Fruit fly (Drosophila melanogaster): ENCODE results near the gene CG8630.

DNA sequence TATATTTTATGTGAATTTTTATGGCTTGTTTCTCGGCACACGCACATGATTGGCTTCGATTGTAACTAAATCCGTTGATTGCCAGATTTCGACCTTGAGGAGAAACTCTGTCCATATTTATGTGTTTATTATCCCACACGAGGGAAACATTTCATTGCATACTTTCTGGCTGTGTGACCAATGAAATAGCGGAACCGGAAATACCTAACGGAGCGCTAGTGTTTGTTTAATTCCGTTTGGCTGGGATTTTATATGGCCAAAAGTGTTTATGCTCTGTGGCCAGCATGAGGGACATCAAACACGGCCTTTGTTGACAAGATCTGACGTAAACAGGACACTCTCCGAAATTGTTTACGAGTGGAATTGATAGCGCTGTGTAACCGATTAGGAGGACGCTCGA lies 40.4 kb downstream of the CG8630 start:
- TF ChIP-seq psq (optimal IDR thresholded peaks at IDR 0.05) (no peak), Dll (optimal IDR thresholded peaks at IDR 0.05) (no peak), CG8478 (optimal IDR thresholded peaks at IDR 0.05) (no peak), pan (optimal IDR thresholded peaks at IDR 0.05) (no peak), EcR (GFP tag; optimal IDR thresholded peaks at IDR 0.05) (no peak)

Measured in whole organism.